Fruit fly (Drosophila melanogaster) whole organism, embryonic: ENCODE data around the gene CG6051.
A peak's percentile ranks its signal among the peaks of the same experiment; 100 is the strongest.

ENCODE experiments used
- Bdp1 ChIP-seq: fragments of 200-800 bp; sonication (Bioruptor generic); optimal IDR thresholded peaks from 3 replicates; lab custom pipeline; 2016; ENCODE audit warnings: missing biosample characterization, missing genetic modification characterization
- CG10209 ChIP-seq: fragments of 200-800 bp; sonication (Bioruptor generic); optimal IDR thresholded peaks from 3 replicates; lab custom pipeline; 2017; ENCODE audit warnings: missing biosample characterization, mild to moderate bottlenecking, missing genetic modification characterization, missing genetic modification reagents
- CG10274 ChIP-seq: fragments of 200-800 bp; sonication (Bioruptor generic); optimal IDR thresholded peaks from 3 replicates; lab custom pipeline; 2017; ENCODE audit warnings: missing biosample characterization, mild to moderate bottlenecking, missing genetic modification characterization
- CG10543 ChIP-seq: fragments of 200-800 bp; sonication (Bioruptor generic); optimal IDR thresholded peaks from 3 replicates; lab custom pipeline; 2017; ENCODE audit warnings: missing biosample characterization, mild to moderate bottlenecking, missing genetic modification characterization, moderate library complexity
- CG12104 ChIP-seq: fragments of 200-800 bp; sonication (Bioruptor generic); optimal IDR thresholded peaks from 3 replicates; lab custom pipeline; 2016; ENCODE audit warnings: missing biosample characterization, missing genetic modification characterization
- CG12744 ChIP-seq: fragments of 200-800 bp; sonication (Bioruptor generic); optimal IDR thresholded peaks from 2 replicates; lab custom pipeline; 2016; ENCODE audit warnings: missing biosample characterization, missing genetic modification characterization
- CG13296 ChIP-seq: fragments of 200-800 bp; sonication (Bioruptor generic); optimal IDR thresholded peaks from 3 replicates; lab custom pipeline; 2018; ENCODE audit warnings: missing biosample characterization, mild to moderate bottlenecking, missing genetic modification characterization
- CG13424 ChIP-seq: fragments of 200-800 bp; sonication (Bioruptor generic); optimal IDR thresholded peaks from 2 replicates; lab custom pipeline; 2019; ENCODE audit warnings: missing biosample characterization, mild to moderate bottlenecking, missing genetic modification characterization, moderate library complexity
- CG16813 ChIP-seq: fragments of 200-800 bp; sonication (Bioruptor generic); IDR thresholded peaks from 3 replicates; pipeline ENCODE4 v1.3.6; 2022; ENCODE audit warnings: missing biosample characterization, missing genetic modification characterization; ENCODE audit not compliant: partially characterized antibody
- CG16815 ChIP-seq: fragments of 200-800 bp; sonication (Bioruptor generic); optimal IDR thresholded peaks from 3 replicates; lab custom pipeline; 2017; ENCODE audit warnings: missing biosample characterization, mild to moderate bottlenecking, missing genetic modification characterization
- CG17186 ChIP-seq: fragments of 200-800 bp; sonication (Bioruptor generic); optimal IDR thresholded peaks from 3 replicates; lab custom pipeline; 2017; ENCODE audit warnings: missing biosample characterization, missing genetic modification reagents, missing genetic modification characterization
- CG17568 ChIP-seq: fragments of 200-800 bp; sonication (Bioruptor generic); optimal IDR thresholded peaks from 2 replicates; lab custom pipeline; 2018; ENCODE audit warnings: missing biosample characterization, mild to moderate bottlenecking, missing genetic modification characterization, moderate library complexity
- CG2120 ChIP-seq: fragments of 200-800 bp; sonication (Bioruptor generic); optimal IDR thresholded peaks from 3 replicates; lab custom pipeline; 2016; ENCODE audit warnings: missing biosample characterization, missing genetic modification characterization
- CG2678 ChIP-seq: fragments of 200-800 bp; sonication (Bioruptor generic); optimal IDR thresholded peaks from 3 replicates; lab custom pipeline; 2019; ENCODE audit warnings: missing biosample characterization, mild to moderate bottlenecking, missing genetic modification characterization, moderate library complexity
- CG2875 ChIP-seq: fragments of 200-800 bp; sonication (Bioruptor generic); optimal IDR thresholded peaks from 2 replicates; lab custom pipeline; 2017; ENCODE audit warnings: missing biosample characterization, mild to moderate bottlenecking, missing genetic modification characterization, missing genetic modification reagents
- CG34422 ChIP-seq: fragments of 200-800 bp; sonication (Bioruptor generic); IDR thresholded peaks from 3 replicates; pipeline ENCODE4 v1.3.6; 2022; ENCODE audit warnings: missing biosample characterization, missing genetic modification characterization
- CG4617 ChIP-seq: fragments of 200-800 bp; sonication (Bioruptor generic); optimal IDR thresholded peaks from 3 replicates; lab custom pipeline; 2016; ENCODE audit warnings: missing biosample characterization, missing genetic modification characterization, borderline replicate concordance
- CG5953 ChIP-seq: fragments of 200-800 bp; sonication (Bioruptor generic); IDR thresholded peaks from 2 replicates; pipeline ENCODE4 v1.3.6; 2022; ENCODE audit warnings: missing biosample characterization, missing genetic modification characterization
- CTCF ChIP-seq: fragments of 200-800 bp; sonication (Bioruptor generic); optimal IDR thresholded peaks from 2 replicates; lab custom pipeline; 2017; ENCODE audit warnings: missing biosample characterization, mild to moderate bottlenecking, missing genetic modification characterization, moderate library complexity
- D19B ChIP-seq: fragments of 200-800 bp; sonication (Bioruptor generic); optimal IDR thresholded peaks from 2 replicates; lab custom pipeline; 2017; ENCODE audit warnings: missing biosample characterization, mild to moderate bottlenecking, missing genetic modification characterization
- Hr3 ChIP-seq: fragments of 200-800 bp; sonication (Bioruptor generic); optimal IDR thresholded peaks from 3 replicates; lab custom pipeline; 2016; ENCODE audit warnings: missing biosample characterization, missing genetic modification characterization
- MTF-1 ChIP-seq: fragments of 200-800 bp; sonication (Bioruptor generic); optimal IDR thresholded peaks from 2 replicates; lab custom pipeline; 2018; ENCODE audit warnings: missing biosample characterization, mild to moderate bottlenecking, missing genetic modification characterization, borderline replicate concordance
- NC2β ChIP-seq: fragments of 200-800 bp; sonication (Bioruptor generic); optimal IDR thresholded peaks from 2 replicates; lab custom pipeline; 2016; ENCODE audit warnings: missing biosample characterization, missing genetic modification characterization
- Nf-YA ChIP-seq: fragments of 200-800 bp; sonication (Bioruptor generic); IDR thresholded peaks from 2 replicates; pipeline ENCODE4 v1.3.6; 2022; ENCODE audit warnings: missing biosample characterization, missing genetic modification characterization
- Nf-YB ChIP-seq: fragments of 200-800 bp; sonication (Bioruptor generic); optimal IDR thresholded peaks from 3 replicates; lab custom pipeline; 2019; ENCODE audit warnings: missing biosample characterization, mild to moderate bottlenecking, missing genetic modification characterization, moderate library complexity
- Ptx1 ChIP-seq: fragments of 200-800 bp; sonication (Bioruptor generic); IDR thresholded peaks from 2 replicates; pipeline ENCODE4 v1.3.6; 2022; ENCODE audit warnings: missing biosample characterization, missing genetic modification characterization
- Sox100B ChIP-seq: fragments of 200-800 bp; sonication (Bioruptor generic); optimal IDR thresholded peaks from 3 replicates; lab custom pipeline; 2018; ENCODE audit warnings: missing biosample characterization, mild to moderate bottlenecking, missing genetic modification characterization
- Xbp1 ChIP-seq: fragments of 200-800 bp; sonication (Bioruptor generic); optimal IDR thresholded peaks from 3 replicates; lab custom pipeline; 2016; ENCODE audit warnings: missing biosample characterization, mild to moderate bottlenecking, missing genetic modification characterization
- ac ChIP-seq: fragments of 200-800 bp; sonication (Bioruptor generic); optimal IDR thresholded peaks from 3 replicates; lab custom pipeline; 2017; ENCODE audit warnings: missing biosample characterization, mild to moderate bottlenecking, missing genetic modification characterization
- aop ChIP-seq: fragments of 200-800 bp; sonication (Bioruptor generic); IDR thresholded peaks from 2 replicates; pipeline ENCODE4 v1.3.6; 2022; ENCODE audit warnings: missing biosample characterization, missing genetic modification characterization
- az2 ChIP-seq: fragments of 200-800 bp; sonication (Bioruptor generic); optimal IDR thresholded peaks from 3 replicates; lab custom pipeline; 2016; ENCODE audit warnings: missing biosample characterization, missing genetic modification characterization
- dysf ChIP-seq: fragments of 200-800 bp; sonication (Bioruptor generic); IDR thresholded peaks from 3 replicates; pipeline ENCODE4 v1.3.6; 2022; ENCODE audit warnings: missing biosample characterization, missing genetic modification characterization
- emc ChIP-seq: fragments of 200-800 bp; sonication (Bioruptor generic); optimal IDR thresholded peaks from 2 replicates; lab custom pipeline; 2016; ENCODE audit warnings: missing biosample characterization, missing genetic modification characterization
- exex ChIP-seq: fragments of 200-800 bp; sonication (Bioruptor generic); optimal IDR thresholded peaks from 4 replicates; lab custom pipeline; 2018; ENCODE audit warnings: missing biosample characterization, mild to moderate bottlenecking, missing genetic modification characterization, moderate library complexity
- fd102C ChIP-seq: fragments of 200-800 bp; sonication (Bioruptor generic); optimal IDR thresholded peaks from 2 replicates; lab custom pipeline; 2018; ENCODE audit warnings: missing biosample characterization, mild to moderate bottlenecking, missing genetic modification characterization, moderate library complexity
- gsb-n ChIP-seq: fragments of 200-800 bp; sonication (Bioruptor generic); optimal IDR thresholded peaks from 3 replicates; lab custom pipeline; 2018; ENCODE audit warnings: missing biosample characterization, mild to moderate bottlenecking, missing genetic modification characterization
- klu ChIP-seq: fragments of 200-800 bp; sonication (Bioruptor generic); IDR thresholded peaks from 2 replicates; pipeline ENCODE4 v1.3.6; 2022; ENCODE audit warnings: missing biosample characterization, missing genetic modification characterization
- kni ChIP-seq: fragments of 200-800 bp; sonication (Bioruptor generic); optimal IDR thresholded peaks from 3 replicates; lab custom pipeline; 2017; ENCODE audit warnings: mild to moderate bottlenecking, missing biosample characterization, missing genetic modification reagents, missing genetic modification characterization
- maf-S ChIP-seq: fragments of 200-800 bp; sonication (Bioruptor generic); optimal IDR thresholded peaks from 2 replicates; lab custom pipeline; 2016; ENCODE audit warnings: missing biosample characterization, missing genetic modification characterization
- nom ChIP-seq: fragments of 200-800 bp; sonication (Bioruptor generic); optimal IDR thresholded peaks from 2 replicates; lab custom pipeline; 2017; ENCODE audit warnings: missing biosample characterization, missing genetic modification characterization, mild to moderate bottlenecking, moderate library complexity, missing genetic modification reagents
- otp ChIP-seq: fragments of 200-800 bp; sonication (Bioruptor generic); IDR thresholded peaks from 3 replicates; pipeline ENCODE4, ENCODE4 v1.3.6; 2022; ENCODE audit warnings: missing biosample characterization, missing genetic modification characterization
- pnt ChIP-seq: fragments of 200-800 bp; sonication (Bioruptor generic); optimal IDR thresholded peaks from 3 replicates; lab custom pipeline; 2016; ENCODE audit warnings: missing biosample characterization, missing genetic modification characterization
- pum ChIP-seq: fragments of 200-800 bp; sonication (Bioruptor generic); optimal IDR thresholded peaks from 2 replicates; lab custom pipeline; 2016; ENCODE audit warnings: missing biosample characterization, missing genetic modification characterization
- pzg ChIP-seq: fragments of 200-800 bp; sonication (Bioruptor generic); optimal IDR thresholded peaks from 3 replicates; lab custom pipeline; 2018; ENCODE audit warnings: missing biosample characterization, mild to moderate bottlenecking, missing genetic modification characterization, moderate library complexity
- sens ChIP-seq: fragments of 200-800 bp; sonication (Bioruptor generic); peaks from one replicate; lab custom pipeline; 2016; ENCODE audit warnings: missing biosample characterization, missing genetic modification characterization
- so ChIP-seq: fragments of 200-800 bp; sonication (Bioruptor generic); IDR thresholded peaks from 3 replicates; pipeline ENCODE4 v1.3.6; 2022; ENCODE audit warnings: missing biosample characterization, missing genetic modification characterization
- stc ChIP-seq: fragments of 200-800 bp; sonication (Bioruptor generic); IDR thresholded peaks from 2 replicates; pipeline ENCODE4 v1.3.6; 2022; ENCODE audit warnings: missing biosample characterization, missing genetic modification characterization
- twi ChIP-seq: fragments of 200-800 bp; optimal IDR thresholded peaks from 2 replicates; lab custom pipeline; 2019; ENCODE audit warnings: missing biosample characterization, mild to moderate bottlenecking, missing genetic modification characterization, moderate library complexity

CG6051 gene

DNA sequence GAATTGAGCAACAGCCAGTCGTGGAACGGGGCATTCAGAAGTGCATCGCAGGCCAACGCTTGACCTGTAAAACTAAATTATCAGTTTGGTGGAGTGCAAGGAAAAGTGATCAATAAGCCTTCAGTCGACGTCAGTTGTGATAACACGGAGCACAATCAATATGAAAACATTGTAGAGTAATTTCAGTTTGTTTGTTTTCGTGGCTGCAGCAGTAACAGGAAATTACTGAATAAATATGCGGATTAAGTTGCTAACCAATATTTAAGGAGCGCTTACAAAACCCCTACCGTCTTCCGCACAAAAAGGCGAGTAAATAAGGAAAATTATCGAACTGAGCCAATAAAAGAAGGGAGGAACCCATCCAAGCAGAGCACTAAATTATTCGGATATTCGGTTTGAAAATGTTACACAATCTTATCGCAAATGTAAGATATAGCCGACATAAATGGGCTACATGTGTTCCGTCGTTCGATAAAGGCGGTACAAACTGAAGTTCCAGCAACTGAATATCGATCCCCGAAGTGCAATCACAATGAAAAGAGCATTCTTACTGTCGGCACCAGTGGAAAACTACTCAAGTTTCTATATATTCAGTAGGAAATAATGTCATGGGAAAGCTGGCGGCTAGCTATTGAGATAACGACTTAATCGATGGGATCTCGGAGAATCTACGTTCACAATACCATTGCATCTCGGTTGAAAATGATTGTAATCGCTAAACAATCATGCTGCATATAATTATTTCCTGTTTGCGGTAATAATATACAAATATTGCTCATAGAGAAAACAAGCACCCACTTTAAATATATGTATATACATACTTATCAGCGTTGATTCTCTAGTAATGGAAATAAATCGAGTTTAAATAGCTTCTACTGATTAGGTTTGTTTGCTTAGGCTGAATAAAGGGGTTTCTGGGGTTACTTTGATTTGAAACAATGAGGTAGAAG is 14.9 kb downstream of the CG6051 start (continued):
- no peak for TF ChIP-seq CG16813 (GFP tag; lab: Robert Waterston, UW)
- TF ChIP-seq MTF-1: peak; percentile 78
- peak; percentile 59 for TF ChIP-seq nom (GFP tag; lab: Kevin White, UChicago)
- TF ChIP-seq Nf-YB (GFP tag; lab: Kevin White, UChicago): peak; percentile 51
- peak; percentile 85; the same call in 2 of the 3 replicates for TF ChIP-seq otp
- TF ChIP-seq CG12744 (GFP tag; lab: Kevin White, UChicago): peak; percentile 78
- peak; percentile 66; the same call in 2 of the 3 replicates for TF ChIP-seq so (GFP tag; lab: Robert Waterston, UW)
- TF ChIP-seq gsb-n (tag; lab: Kevin White, UChicago): peak; percentile 86
- TF ChIP-seq pnt (GFP tag; lab: Kevin White, UChicago): peak; percentile 59
- peak; percentile 71 for TF ChIP-seq Sox100B (GFP tag; lab: Kevin White, UChicago)
- peak; percentile 77 for TF ChIP-seq CG17568
- TF ChIP-seq CG34422: 0 out of 3 replicates have a peak, but pooled peaks have one; percentile 32
- TF ChIP-seq dysf (GFP tag; lab: Robert Waterston, UW): peak; percentile 17; the same call in 1 of the 3 replicates
- peak; percentile 39 for TF ChIP-seq exex (tag; lab: Kevin White, UChicago)
- no peak for TF ChIP-seq aop (GFP tag; lab: Robert Waterston, UW)
- TF ChIP-seq Bdp1 (GFP tag; lab: Kevin White, UChicago): peak; percentile 52
- TF ChIP-seq CG13424: peak; percentile 52
- TF ChIP-seq CG16815: peak; percentile 14
- peak; percentile 41 for TF ChIP-seq CG12104 (GFP tag; lab: Kevin White, UChicago)
- peak; percentile 69 for TF ChIP-seq CG5953 (GFP tag; lab: Robert Waterston, UW)
- no peak for TF ChIP-seq D19B
- TF ChIP-seq CG10209 (GFP tag; lab: Kevin White, UChicago): peak; percentile 82
- TF ChIP-seq CG13296 (GFP tag; lab: Kevin White, UChicago): peak; percentile 51
- peak; percentile 33 for TF ChIP-seq CG10543
- no peak for TF ChIP-seq emc (GFP tag; lab: Kevin White, UChicago)
- TF ChIP-seq CG2875 (GFP tag; lab: Kevin White, UChicago): peak; percentile 83
- TF ChIP-seq sens (GFP tag; lab: Kevin White, UChicago): peak; percentile 95
- peak; percentile 91 for TF ChIP-seq ac
- TF ChIP-seq CG2678: peak; percentile 67
- peak; percentile 33 for TF ChIP-seq CG10274 (GFP tag; lab: Kevin White, UChicago)
- no peak for TF ChIP-seq pzg (GFP tag; lab: Kevin White, UChicago)
- peak; percentile 35 for TF ChIP-seq az2 (GFP tag; lab: Kevin White, UChicago)
- peak; percentile 13 for TF ChIP-seq maf-S (GFP tag; lab: Kevin White, UChicago)
- TF ChIP-seq pum (GFP tag; lab: Kevin White, UChicago): peak; percentile 47
- peak; percentile 31 for TF ChIP-seq CTCF (GFP tag; lab: Kevin White, UChicago)
- TF ChIP-seq stc (GFP tag; lab: Robert Waterston, UW): peak; percentile 71; the same call in 1 of the 2 replicates
- TF ChIP-seq fd102C (GFP tag; lab: Kevin White, UChicago): peak; percentile 94
- peak; percentile 53 for TF ChIP-seq twi
- TF ChIP-seq NC2β (GFP tag; lab: Kevin White, UChicago): peak; percentile 86
- TF ChIP-seq CG4617 (GFP tag; lab: Kevin White, UChicago): no peak
- TF ChIP-seq CG17186 (GFP tag; lab: Kevin White, UChicago): peak; percentile 66
- no peak for TF ChIP-seq CG2120 (GFP tag; lab: Kevin White, UChicago)
- peak; percentile 66 for TF ChIP-seq kni (GFP tag; lab: Kevin White, UChicago)
- TF ChIP-seq Ptx1 (GFP tag; lab: Robert Waterston, UW): peak; percentile 52
- no peak for TF ChIP-seq klu (GFP tag; lab: Robert Waterston, UW)
- TF ChIP-seq Xbp1 (GFP tag; lab: Kevin White, UChicago): peak; percentile 24
- TF ChIP-seq Hr3 (GFP tag; lab: Kevin White, UChicago): peak; percentile 28
- 0 out of 2 replicates have a peak, but pooled peaks have one; percentile 24 for TF ChIP-seq Nf-YA (GFP tag; lab: Robert Waterston, UW)
